Worm (Caenorhabditis elegans): Measurements from ENCODE around the gene F45E10.2.

DNA sequence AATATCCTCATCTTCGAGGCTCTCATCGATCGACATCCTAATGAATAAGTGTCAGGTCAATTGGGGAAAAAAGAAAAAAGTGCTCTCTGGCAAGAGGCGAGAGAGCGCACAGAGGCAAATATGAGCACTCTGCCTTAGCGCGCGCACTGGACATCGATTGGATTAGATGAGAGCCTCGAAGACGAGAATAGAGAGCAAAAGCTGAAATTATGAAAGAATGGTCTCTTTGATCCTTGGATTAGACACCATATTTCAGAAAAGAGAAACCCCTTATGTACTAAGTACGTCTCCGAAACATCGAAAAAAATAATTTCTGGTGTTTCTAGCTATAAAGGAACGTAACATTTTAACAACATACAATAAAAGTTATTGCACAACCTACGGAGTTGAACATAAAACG lies at the start of gene F45E10.2:
- no peak for TF ChIP-seq lin-11 (tag; optimal IDR thresholded peaks at IDR 0.05)
- no peak for TF ChIP-seq nhr-11 (tag; optimal IDR thresholded peaks at IDR 0.05)
- no peak for TF ChIP-seq ceh-34 (tag; optimal IDR thresholded peaks at IDR 0.05)
- TF ChIP-seq ama-1 (optimal IDR thresholded peaks at IDR 0.05): no peak
- no peak for TF ChIP-seq sox-2 (GFP tag; IDR thresholded peaks at IDR 0.05)
- no peak for TF ChIP-seq ceh-18 (tag; optimal IDR thresholded peaks at IDR 0.05)
- TF ChIP-seq rnt-1 (tag; optimal IDR thresholded peaks at IDR 0.05): no peak
- TF ChIP-seq pha-4 (tag; optimal IDR thresholded peaks at IDR 0.05): no peak
- TF ChIP-seq tbx-2 (tag; optimal IDR thresholded peaks at IDR 0.05): no peak
- TF ChIP-seq pag-3 (tag; optimal IDR thresholded peaks at IDR 0.05; ENCODE audit: borderline replicate concordance): no peak

All from whole organism, late embryonic.